Worm (Caenorhabditis elegans) whole organism, L1 larva: ENCODE data around the gene F46H5.5.
A peak's percentile ranks its signal among the peaks of the same experiment; 100 is the strongest.

Source experiments
- ama-1 ChIP-seq: fragments of 150-350 bp; optimal IDR thresholded peaks from 2 replicates; lab custom pipeline; 2014
- blmp-1 ChIP-seq: fragments of 150-350 bp; optimal IDR thresholded peaks from 2 replicates; lab custom pipeline; 2014; ENCODE audit warnings: missing biosample characterization, missing genetic modification characterization
- egl-27 ChIP-seq, 2 experiments: fragments of 150-350 bp in 1 of 2; sonication (generic microtip); optimal IDR thresholded peaks; 3 replicates each; lab custom pipeline; 2017 to 2018; ENCODE audit warnings: missing biosample characterization in 2 of 2, missing genetic modification characterization in 2 of 2, missing genetic modification reagents in 2 of 2
- nhr-11 ChIP-seq: fragments of 150-350 bp; optimal IDR thresholded peaks from 2 replicates; lab custom pipeline; 2014; ENCODE audit warnings: missing biosample characterization, missing genetic modification characterization
- nhr-77 ChIP-seq: fragments of 150-350 bp; optimal IDR thresholded peaks from 2 replicates; lab custom pipeline; 2014; ENCODE audit warnings: missing biosample characterization, missing genetic modification characterization
- pax-3 ChIP-seq: fragments of 200-800 bp; sonication (Bioruptor generic); optimal IDR thresholded peaks from 2 replicates; lab custom pipeline; 2018; ENCODE audit warnings: mild to moderate bottlenecking, missing genetic modification characterization, moderate library complexity, missing compliant biosample characterization
- sptf-1 ChIP-seq: fragments of 150-350 bp; optimal IDR thresholded peaks from 2 replicates; lab custom pipeline; 2014; ENCODE audit warnings: missing biosample characterization, missing genetic modification characterization
- xbp-1 ChIP-seq: sonication (generic microtip); optimal IDR thresholded peaks from 2 replicates; lab custom pipeline; 2016; ENCODE audit warnings: missing genetic modification characterization, missing compliant biosample characterization
- ztf-11 ChIP-seq, 2 experiments: sonication (generic microtip); optimal IDR thresholded peaks; 2 replicates each; lab custom pipeline; 2016 to 2017; ENCODE audit warnings: missing genetic modification characterization in 2 of 2, missing biosample characterization in 1 of 2, missing compliant biosample characterization in 1 of 2

ce11 chrX:7254558-7254957 lies 2.2 kb downstream of the F46H5.5 start, which contains the start of gene F46H5.4:
- no peak for TF ChIP-seq sptf-1 (tag; lab: Kevin White, UChicago)
- TF ChIP-seq blmp-1: peak; percentile 54
- no peak for TF ChIP-seq ztf-11 (tag; optimal IDR thresholded peaks at IDR 0.05; lab: Kevin White, UChicago)
- no peak for TF ChIP-seq nhr-11 (tag; lab: Kevin White, UChicago)
- TF ChIP-seq ama-1: no peak
- no peak for TF ChIP-seq pax-3 (tag; lab: Kevin White, UChicago)
- TF ChIP-seq nhr-77 (tag; lab: Kevin White, UChicago): no peak
- no peak for TF ChIP-seq egl-27 (tag; optimal IDR thresholded peaks at IDR 0.05; lab: Kevin White, UChicago)
- TF ChIP-seq xbp-1 (tag; lab: Kevin White, UChicago): peak; percentile 26
